Fruit fly (Drosophila melanogaster) whole organism, embryonic: ENCODE measurements around the gene Root.

Source experiments
- Abd-B ChIP-seq: fragments of 200-800 bp; sonication (Bioruptor generic); optimal IDR thresholded peaks from 2 replicates; lab custom pipeline; 2018; ENCODE audit warnings: missing biosample characterization, mild to moderate bottlenecking, missing genetic modification characterization, moderate library complexity
- CG10274 ChIP-seq: fragments of 200-800 bp; sonication (Bioruptor generic); optimal IDR thresholded peaks from 3 replicates; lab custom pipeline; 2017; ENCODE audit warnings: missing biosample characterization, mild to moderate bottlenecking, missing genetic modification characterization
- CG11093 ChIP-seq: fragments of 200-800 bp; sonication (Bioruptor generic); IDR thresholded peaks from 3 replicates; pipeline ENCODE4 v1.3.6; 2022; ENCODE audit warnings: missing biosample characterization, missing genetic modification characterization
- CG11504 ChIP-seq: fragments of 200-800 bp; sonication (Bioruptor generic); optimal IDR thresholded peaks from 3 replicates; lab custom pipeline; 2019; ENCODE audit warnings: missing biosample characterization, mild to moderate bottlenecking, missing genetic modification characterization, moderate library complexity
- CG11723 ChIP-seq: fragments of 200-800 bp; sonication (Bioruptor generic); optimal IDR thresholded peaks from 2 replicates; lab custom pipeline; 2017; ENCODE audit warnings: missing biosample characterization, mild to moderate bottlenecking, missing genetic modification characterization
- CG12659 ChIP-seq: fragments of 200-800 bp; sonication (Bioruptor generic); optimal IDR thresholded peaks from 3 replicates; lab custom pipeline; 2017; ENCODE audit warnings: mild to moderate bottlenecking, missing biosample characterization, missing genetic modification reagents, missing genetic modification characterization
- CG1603 ChIP-seq: fragments of 200-800 bp; sonication (Bioruptor generic); optimal IDR thresholded peaks from 2 replicates; lab custom pipeline; 2019; ENCODE audit warnings: missing biosample characterization, mild to moderate bottlenecking, missing genetic modification characterization, moderate library complexity
- CG16813 ChIP-seq: fragments of 200-800 bp; sonication (Bioruptor generic); IDR thresholded peaks from 3 replicates; pipeline ENCODE4 v1.3.6; 2022; ENCODE audit warnings: missing biosample characterization, missing genetic modification characterization; ENCODE audit not compliant: partially characterized antibody
- CG1832 ChIP-seq: fragments of 200-800 bp; sonication (Bioruptor generic); optimal IDR thresholded peaks from 2 replicates; lab custom pipeline; 2017; ENCODE audit warnings: missing biosample characterization, mild to moderate bottlenecking, missing genetic modification characterization, inconsistent platforms
- CG2202 ChIP-seq: fragments of 200-800 bp; sonication (Bioruptor generic); optimal IDR thresholded peaks from 2 replicates; lab custom pipeline; 2018; ENCODE audit warnings: missing biosample characterization, mild to moderate bottlenecking, missing genetic modification characterization
- CG30431 ChIP-seq: fragments of 200-800 bp; sonication (Bioruptor generic); optimal IDR thresholded peaks from 2 replicates; lab custom pipeline; 2017; ENCODE audit warnings: missing biosample characterization, missing genetic modification characterization
- CG31388 ChIP-seq: fragments of 200-800 bp; sonication (Bioruptor generic); optimal IDR thresholded peaks from 2 replicates; lab custom pipeline; 2016; ENCODE audit warnings: missing biosample characterization, missing genetic modification characterization
- CG3847 ChIP-seq: fragments of 200-800 bp; sonication (Bioruptor generic); IDR thresholded peaks from 2 replicates; pipeline ENCODE4 v1.3.6; 2022; ENCODE audit warnings: missing biosample characterization, missing genetic modification characterization
- CG4854 ChIP-seq: fragments of 200-800 bp; sonication (Bioruptor generic); optimal IDR thresholded peaks from 2 replicates; lab custom pipeline; 2016; ENCODE audit warnings: missing biosample characterization, missing genetic modification characterization, inconsistent platforms
- CG6175 ChIP-seq: fragments of 200-800 bp; sonication (Bioruptor generic); IDR thresholded peaks from 3 replicates; pipeline ENCODE4 v1.3.6; 2022; ENCODE audit warnings: missing biosample characterization, missing genetic modification characterization
- CG7963 ChIP-seq: fragments of 200-800 bp; sonication (Bioruptor generic); IDR thresholded peaks from 3 replicates; pipeline ENCODE4 v1.3.6; 2022; ENCODE audit warnings: missing biosample characterization, missing genetic modification characterization; ENCODE audit not compliant: partially characterized antibody
- CG8290 ChIP-seq, 3 experiments: fragments of 200-800 bp; sonication (Bioruptor generic); optimal IDR thresholded peaks; 2 replicates each; lab custom pipeline; 2016 to 2019; ENCODE audit warnings: missing biosample characterization in 3 of 3, missing genetic modification characterization in 3 of 3, mild to moderate bottlenecking in 2 of 3, moderate library complexity in 1 of 3
- CG9215 ChIP-seq: fragments of 200-800 bp; sonication (Bioruptor generic); IDR thresholded peaks from 2 replicates; pipeline ENCODE4 v1.3.6; 2022; ENCODE audit warnings: missing biosample characterization, missing genetic modification characterization
- Chrac-16 ChIP-seq: fragments of 200-800 bp; sonication (Bioruptor generic); optimal IDR thresholded peaks from 3 replicates; lab custom pipeline; 2016; ENCODE audit warnings: missing biosample characterization, missing genetic modification characterization
- HLH3B ChIP-seq: fragments of 200-800 bp; sonication (Bioruptor generic); IDR thresholded peaks from 2 replicates; pipeline ENCODE4 v1.3.6; 2022; ENCODE audit warnings: missing biosample characterization, missing genetic modification characterization
- HmgD ChIP-seq: fragments of 200-800 bp; sonication (Bioruptor generic); optimal IDR thresholded peaks from 3 replicates; lab custom pipeline; 2016; ENCODE audit warnings: missing biosample characterization, missing genetic modification characterization
- Jarid2 ChIP-seq: fragments of 200-800 bp; sonication (Bioruptor generic); optimal IDR thresholded peaks from 3 replicates; lab custom pipeline; 2017; ENCODE audit warnings: mild to moderate bottlenecking, missing biosample characterization, missing genetic modification reagents, missing genetic modification characterization
- NC2α ChIP-seq: fragments of 200-800 bp; sonication (Bioruptor generic); optimal IDR thresholded peaks from 2 replicates; lab custom pipeline; 2016; ENCODE audit warnings: missing biosample characterization, missing genetic modification characterization
- Poxn ChIP-seq: fragments of 200-800 bp; sonication (Bioruptor generic); IDR thresholded peaks from 2 replicates; pipeline ENCODE4 v1.3.6; 2022; ENCODE audit warnings: missing biosample characterization, missing genetic modification characterization
- al ChIP-seq: fragments of 200-800 bp; sonication (Bioruptor generic); IDR thresholded peaks from 2 replicates; pipeline ENCODE4 v1.3.6; 2022; ENCODE audit warnings: missing biosample characterization, missing genetic modification characterization
- ash1 ChIP-seq: fragments of 200-800 bp; sonication (Bioruptor generic); optimal IDR thresholded peaks from 2 replicates; lab custom pipeline; 2018; ENCODE audit warnings: missing biosample characterization, mild to moderate bottlenecking, missing genetic modification characterization
- chm ChIP-seq: fragments of 200-800 bp; sonication (Bioruptor generic); IDR thresholded peaks from 2 replicates; pipeline ENCODE4 v1.3.6; 2022; ENCODE audit warnings: missing biosample characterization, missing genetic modification characterization
- ems ChIP-seq: fragments of 200-800 bp; sonication (Bioruptor generic); optimal IDR thresholded peaks from 3 replicates; lab custom pipeline; 2016; ENCODE audit warnings: missing biosample characterization, missing genetic modification characterization
- exex ChIP-seq: fragments of 200-800 bp; sonication (Bioruptor generic); optimal IDR thresholded peaks from 4 replicates; lab custom pipeline; 2018; ENCODE audit warnings: missing biosample characterization, mild to moderate bottlenecking, missing genetic modification characterization, moderate library complexity
- eyg ChIP-seq: fragments of 200-800 bp; sonication (Bioruptor generic); optimal IDR thresholded peaks from 3 replicates; lab custom pipeline; 2016; ENCODE audit warnings: missing biosample characterization, missing genetic modification characterization
- fd3F ChIP-seq: fragments of 200-800 bp; sonication (Bioruptor generic); optimal IDR thresholded peaks from 2 replicates; lab custom pipeline; 2018; ENCODE audit warnings: missing biosample characterization, mild to moderate bottlenecking, missing genetic modification characterization, moderate library complexity
- hb ChIP-seq: fragments of 200-800 bp; sonication (Bioruptor generic); IDR thresholded peaks from 3 replicates; pipeline ENCODE4 v1.3.6; 2022; ENCODE audit warnings: missing biosample characterization, missing genetic modification characterization; ENCODE audit not compliant: partially characterized antibody
- kni ChIP-seq: fragments of 200-800 bp; sonication (Bioruptor generic); optimal IDR thresholded peaks from 3 replicates; lab custom pipeline; 2017; ENCODE audit warnings: mild to moderate bottlenecking, missing biosample characterization, missing genetic modification reagents, missing genetic modification characterization
- lmd ChIP-seq: fragments of 200-800 bp; sonication (Bioruptor generic); IDR thresholded peaks from 2 replicates; pipeline ENCODE4 v1.3.6; 2022; ENCODE audit warnings: missing biosample characterization, missing genetic modification characterization
- phol ChIP-seq: fragments of 200-800 bp; sonication (Bioruptor generic); optimal IDR thresholded peaks from 3 replicates; lab custom pipeline; 2018; ENCODE audit warnings: missing biosample characterization, mild to moderate bottlenecking, missing genetic modification characterization, moderate library complexity
- sens-2 ChIP-seq: fragments of 200-800 bp; sonication (Bioruptor generic); IDR thresholded peaks from 2 replicates; pipeline ENCODE4 v1.3.6; 2022; ENCODE audit warnings: missing biosample characterization, missing genetic modification characterization
- sima ChIP-seq: fragments of 200-800 bp; sonication (Bioruptor generic); optimal IDR thresholded peaks from 2 replicates; lab custom pipeline; 2016; ENCODE audit warnings: missing biosample characterization, missing genetic modification characterization
- slou ChIP-seq: fragments of 200-800 bp; sonication (Bioruptor generic); optimal IDR thresholded peaks from 3 replicates; lab custom pipeline; 2016; ENCODE audit warnings: missing biosample characterization, missing genetic modification characterization
- ssp ChIP-seq: fragments of 200-800 bp; sonication (Bioruptor generic); IDR thresholded peaks from 2 replicates; pipeline ENCODE4 v1.3.6; 2022; ENCODE audit warnings: missing biosample characterization, missing genetic modification characterization
- tna ChIP-seq: fragments of 200-800 bp; sonication (Bioruptor generic); IDR thresholded peaks from 2 replicates; pipeline ENCODE4 v1.3.6; 2022; ENCODE audit warnings: missing biosample characterization, missing genetic modification characterization; ENCODE audit not compliant: partially characterized antibody
- trem ChIP-seq: fragments of 200-800 bp; optimal IDR thresholded peaks from 3 replicates; lab custom pipeline; 2019; ENCODE audit warnings: missing biosample characterization, mild to moderate bottlenecking, missing genetic modification characterization, moderate library complexity
- unc-4 ChIP-seq: fragments of 200-800 bp; sonication (Bioruptor generic); IDR thresholded peaks from 2 replicates; pipeline ENCODE4 v1.3.6; 2022; ENCODE audit warnings: missing biosample characterization, missing genetic modification characterization; ENCODE audit not compliant: partially characterized antibody
- vnd ChIP-seq: fragments of 200-800 bp; sonication (Bioruptor generic); IDR thresholded peaks from 3 replicates; pipeline ENCODE4 v1.3.6; 2022; ENCODE audit warnings: missing biosample characterization, missing genetic modification characterization; ENCODE audit not compliant: partially characterized antibody
- vvl ChIP-seq: fragments of 200-800 bp; sonication (Bioruptor generic); IDR thresholded peaks from 2 replicates; pipeline ENCODE4 v1.3.6; 2022; ENCODE audit warnings: missing biosample characterization, missing genetic modification characterization

Root gene

dm6 chr3R:24108902-24109389 lies 4.1 kb upstream of the Root start, which contains the start of the genes eIF4EHP and CG18428 (continued):
- no peak for TF ChIP-seq CG16813
- TF ChIP-seq HmgD (GFP tag; lab: Kevin White, UChicago), result peak; percentile 71
- no peak for TF ChIP-seq al (GFP tag; lab: Robert Waterston, UW)
- TF ChIP-seq lmd (GFP tag; lab: Robert Waterston, UW), result no peak
- peak; percentile 98 for TF ChIP-seq CG8290 (GFP tag; optimal IDR thresholded peaks at IDR 0.05; lab: Kevin White, UChicago)
- peak; percentile 88 to 96 for TF ChIP-seq CG8290 (tag; optimal IDR thresholded peaks at IDR 0.05; lab: Kevin White, UChicago)
- no peak for TF ChIP-seq vvl (GFP tag; lab: Robert Waterston, UW)
- peak; percentile 91 for TF ChIP-seq Jarid2 (GFP tag; lab: Kevin White, UChicago)
- peak; percentile 99 for TF ChIP-seq CG11093 (GFP tag; lab: Robert Waterston, UW)
- TF ChIP-seq, all 482 proteins: peak for 333

DNA sequence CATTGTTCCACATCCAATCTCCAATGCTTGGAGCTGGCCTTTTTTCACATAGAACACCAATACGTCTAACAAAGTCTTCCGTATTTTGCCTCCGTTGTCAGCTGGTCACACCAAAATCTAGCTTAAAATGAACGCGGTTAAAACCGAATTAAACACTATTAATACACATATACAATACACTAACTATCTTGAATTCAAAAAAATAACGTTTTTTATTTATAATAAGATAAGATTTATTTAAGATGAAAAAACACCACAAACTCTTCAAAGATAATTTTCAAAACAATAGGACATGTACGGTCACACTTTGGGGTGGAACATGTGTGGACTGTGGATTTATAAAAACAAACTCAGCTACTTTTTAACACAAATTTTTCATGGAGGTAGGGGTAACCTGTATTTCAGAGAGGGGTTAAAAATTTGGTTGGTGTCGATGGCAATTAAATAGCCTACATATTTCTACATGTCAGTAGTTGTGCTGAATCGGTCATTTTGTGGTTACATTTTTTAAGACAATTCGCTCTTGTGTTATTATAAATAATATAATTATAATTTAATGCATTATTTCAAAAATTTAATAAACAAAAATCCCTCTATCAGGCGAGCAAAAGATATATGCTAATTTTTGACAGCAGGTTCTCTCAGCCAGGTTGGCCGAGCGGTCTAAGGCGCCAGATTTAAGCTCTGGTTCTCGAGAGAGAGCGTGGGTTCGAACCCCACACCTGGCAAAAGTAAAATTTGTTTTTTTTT lies 591 bp upstream of the Root start, which contains the start of gene CG13605:
TSS of gene CG13605 (minus strand) at position 70 of the 750 bp plus-strand sequence.
- TF ChIP-seq tna (GFP tag; lab: Robert Waterston, UW) (peak; percentile 28; the same call in 1 of the 2 replicates), slou (GFP tag; lab: Kevin White, UChicago) (peak; percentile 64), ems (GFP tag; lab: Kevin White, UChicago) (peak; percentile 32), NC2α (GFP tag; lab: Kevin White, UChicago) (no peak), HLH3B (GFP tag; lab: Robert Waterston, UW) (peak; percentile 76), CG9215 (GFP tag; lab: Robert Waterston, UW) (peak; percentile 24; the same call in 1 of the 2 replicates), hb (GFP tag; lab: Robert Waterston, UW) (no peak), exex (tag; lab: Kevin White, UChicago) (peak; percentile 55), CG4854 (GFP tag; lab: Kevin White, UChicago) (peak; percentile 57), trem (peak; percentile 67), sima (GFP tag; lab: Kevin White, UChicago) (no peak), CG1832 (GFP tag; lab: Kevin White, UChicago) (no peak), vvl (GFP tag; lab: Robert Waterston, UW) (peak; percentile 91), CG2202 (tag; lab: Kevin White, UChicago) (peak; percentile 44), CG1603 (tag; lab: Kevin White, UChicago) (peak; percentile 36), CG31388 (GFP tag; lab: Kevin White, UChicago) (no peak), chm (GFP tag; lab: Robert Waterston, UW) (peak; percentile 75; the same call in 1 of the 2 replicates), CG7963 (GFP tag; lab: Robert Waterston, UW) (no peak), CG3847 (GFP tag; lab: Robert Waterston, UW) (peak; percentile 26; the same call in 1 of the 2 replicates), Abd-B (GFP tag; lab: Kevin White, UChicago) (peak; percentile 50), phol (tag; lab: Kevin White, UChicago) (peak; percentile 57), Chrac-16 (peak; percentile 66), sens-2 (GFP tag; lab: Robert Waterston, UW) (no peak; the same call in 1 of the 2 replicates), CG10274 (GFP tag; lab: Kevin White, UChicago) (peak; percentile 51), vnd (GFP tag; lab: Robert Waterston, UW) (no peak), al (GFP tag; lab: Robert Waterston, UW) (peak; percentile 58), Poxn (GFP tag; lab: Robert Waterston, UW) (no peak), fd3F (GFP tag; lab: Kevin White, UChicago) (peak; percentile 71), ash1 (no peak), CG30431 (GFP tag; lab: Kevin White, UChicago) (peak; percentile 30), CG6175 (GFP tag; lab: Robert Waterston, UW) (0 out of 3 replicates have a peak, but pooled peaks have one; percentile 7), CG11723 (GFP tag; lab: Kevin White, UChicago) (peak; percentile 52), unc-4 (no peak), CG12659 (GFP tag; lab: Kevin White, UChicago) (peak; percentile 89), ssp (GFP tag; lab: Robert Waterston, UW) (no peak), kni (GFP tag; lab: Kevin White, UChicago) (no peak), CG11504 (tag; lab: Kevin White, UChicago) (peak; percentile 81), CG16813 (peak; percentile 67), CG8290 (GFP tag; optimal IDR thresholded peaks at IDR 0.05; lab: Kevin White, UChicago) (peak; percentile 70), CG8290 (tag; optimal IDR thresholded peaks at IDR 0.05; lab: Kevin White, UChicago) (peak; percentile 13 to 85), eyg (GFP tag; lab: Kevin White, UChicago) (no peak)
